Fruit fly (Drosophila melanogaster): Measurements from ENCODE around the gene CG6481.

DNA sequence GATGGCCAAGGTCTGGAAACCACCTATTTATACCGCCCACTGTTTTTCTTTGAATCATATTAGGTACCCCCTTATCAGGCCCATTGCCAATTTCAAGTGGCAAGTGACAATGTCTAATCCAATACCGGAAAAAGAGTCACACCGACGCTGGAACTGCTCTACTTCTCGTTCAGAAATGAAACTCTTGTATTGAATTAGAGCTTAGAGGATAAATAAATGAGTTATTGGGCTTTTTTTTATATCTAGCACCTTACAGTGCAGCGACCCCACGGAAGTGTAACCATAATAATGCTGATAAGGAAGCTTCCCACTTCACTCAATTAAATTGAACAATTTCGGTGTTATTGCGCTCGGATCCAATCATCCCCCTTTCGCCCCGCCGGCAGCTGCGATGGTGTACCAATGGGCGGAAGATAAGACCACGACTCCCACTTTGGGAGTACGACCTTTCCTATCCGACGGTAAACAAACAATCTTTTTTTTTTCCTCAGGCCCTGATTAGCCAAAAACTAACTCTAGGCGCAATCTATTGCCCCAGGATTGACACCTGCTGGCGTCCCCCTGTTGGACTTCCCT is 28.0 kb downstream of the CG6481 start, which contains the start of gene CG15043:
- TF ChIP-seq pan (optimal IDR thresholded peaks at IDR 0.05) (no peak), CG8478 (optimal IDR thresholded peaks at IDR 0.05) (no peak), Dll (optimal IDR thresholded peaks at IDR 0.05) (no peak)
